Fruit fly (Drosophila melanogaster) whole organism, prepupa: ENCODE results near the gene CG15461.

Experiments used
- Blimp-1 ChIP-seq: fragments of 200-800 bp; sonication (Bioruptor generic); optimal IDR thresholded peaks from 3 replicates; lab custom pipeline; 2017; ENCODE audit warnings: missing biosample characterization, missing genetic modification characterization, mild to moderate bottlenecking, moderate library complexity, missing genetic modification reagents
- CG10631 ChIP-seq: fragments of 200-800 bp; sonication (Bioruptor generic); optimal IDR thresholded peaks from 2 replicates; lab custom pipeline; 2016; ENCODE audit warnings: missing biosample characterization, missing genetic modification characterization
- CG10669 ChIP-seq: fragments of 200-800 bp; sonication (Bioruptor generic); optimal IDR thresholded peaks from 3 replicates; lab custom pipeline; 2018; ENCODE audit warnings: missing biosample characterization, mild to moderate bottlenecking, missing genetic modification characterization, moderate library complexity
- CG11294 ChIP-seq: fragments of 200-800 bp; sonication (Bioruptor generic); IDR thresholded peaks from 2 replicates; pipeline ENCODE4 v1.3.6; 2022; ENCODE audit warnings: missing biosample characterization, missing genetic modification characterization
- CG11762 ChIP-seq: fragments of 200-800 bp; sonication (Bioruptor generic); optimal IDR thresholded peaks from 3 replicates; lab custom pipeline; 2016; ENCODE audit warnings: missing biosample characterization, missing genetic modification characterization; ENCODE audit not compliant: insufficient read depth
- CG11902 ChIP-seq: fragments of 200-800 bp; sonication (Bioruptor generic); optimal IDR thresholded peaks from 3 replicates; lab custom pipeline; 2016; ENCODE audit warnings: missing biosample characterization, missing genetic modification characterization
- CG15336 ChIP-seq: fragments of 200-800 bp; sonication (Bioruptor generic); IDR thresholded peaks from 2 replicates; pipeline ENCODE4 v1.3.6; 2022; ENCODE audit warnings: missing biosample characterization, missing genetic modification characterization
- CG1621 ChIP-seq: fragments of 200-800 bp; sonication (Bioruptor generic); optimal IDR thresholded peaks from 3 replicates; lab custom pipeline; 2018; ENCODE audit warnings: missing biosample characterization, mild to moderate bottlenecking, missing genetic modification characterization
- CG16779 ChIP-seq: fragments of 200-800 bp; sonication (Bioruptor generic); optimal IDR thresholded peaks from 3 replicates; lab custom pipeline; 2017; ENCODE audit warnings: missing biosample characterization, mild to moderate bottlenecking, missing genetic modification characterization
- CG3032 ChIP-seq: fragments of 200-800 bp; optimal IDR thresholded peaks from 2 replicates; lab custom pipeline; 2019; ENCODE audit warnings: missing biosample characterization, mild to moderate bottlenecking, missing genetic modification characterization, moderate library complexity
- CG31627 ChIP-seq: fragments of 200-800 bp; sonication (Bioruptor generic); optimal IDR thresholded peaks from 3 replicates; lab custom pipeline; 2016; ENCODE audit warnings: missing biosample characterization, missing genetic modification characterization
- CG32006 ChIP-seq: fragments of 200-800 bp; sonication (Bioruptor generic); optimal IDR thresholded peaks from 3 replicates; lab custom pipeline; 2017; ENCODE audit warnings: missing biosample characterization, mild to moderate bottlenecking, missing genetic modification characterization
- CG34406 ChIP-seq: fragments of 200-800 bp; sonication (Bioruptor generic); optimal IDR thresholded peaks from 3 replicates; lab custom pipeline; 2016; ENCODE audit warnings: missing biosample characterization, missing genetic modification characterization
- CG3919 ChIP-seq: fragments of 200-800 bp; sonication (Bioruptor generic); optimal IDR thresholded peaks from 3 replicates; lab custom pipeline; 2016; ENCODE audit warnings: missing biosample characterization, missing genetic modification characterization
- CG4318 ChIP-seq: fragments of 200-800 bp; sonication (Bioruptor generic); optimal IDR thresholded peaks from 3 replicates; lab custom pipeline; 2017; ENCODE audit warnings: missing biosample characterization, mild to moderate bottlenecking, missing genetic modification characterization
- CG6163 ChIP-seq: fragments of 200-800 bp; sonication (Bioruptor generic); IDR thresholded peaks from 3 replicates; pipeline ENCODE4 v1.3.6; 2022; ENCODE audit warnings: missing biosample characterization, missing genetic modification characterization
- CG6276 ChIP-seq: fragments of 200-800 bp; sonication (Bioruptor generic); optimal IDR thresholded peaks from 2 replicates; lab custom pipeline; 2017; ENCODE audit warnings: missing biosample characterization, mild to moderate bottlenecking, missing genetic modification characterization
- CG6792 ChIP-seq: fragments of 200-800 bp; sonication (Bioruptor generic); optimal IDR thresholded peaks from 3 replicates; lab custom pipeline; 2016; ENCODE audit warnings: missing biosample characterization, missing genetic modification characterization
- CG6854 ChIP-seq: fragments of 200-800 bp; sonication (Bioruptor generic); optimal IDR thresholded peaks from 2 replicates; lab custom pipeline; 2017; ENCODE audit warnings: missing biosample characterization, mild to moderate bottlenecking, missing genetic modification characterization
- CG7368 ChIP-seq: fragments of 200-800 bp; sonication (Bioruptor generic); optimal IDR thresholded peaks from 3 replicates; lab custom pipeline; 2016; ENCODE audit warnings: missing biosample characterization, missing genetic modification characterization
- CG8119 ChIP-seq: fragments of 200-800 bp; sonication (Bioruptor generic); IDR thresholded peaks from 3 replicates; pipeline ENCODE4 v1.3.6; 2022; ENCODE audit warnings: missing biosample characterization, missing genetic modification characterization
- CG8319 ChIP-seq: fragments of 200-800 bp; sonication (Bioruptor generic); optimal IDR thresholded peaks from 3 replicates; lab custom pipeline; 2016; ENCODE audit warnings: missing biosample characterization, missing genetic modification characterization
- CG9139 ChIP-seq: fragments of 200-800 bp; sonication (Bioruptor generic); optimal IDR thresholded peaks from 3 replicates; lab custom pipeline; 2017; ENCODE audit warnings: missing biosample characterization, mild to moderate bottlenecking, missing genetic modification characterization
- Eip75B ChIP-seq: fragments of 200-800 bp; sonication (Bioruptor generic); optimal IDR thresholded peaks from 3 replicates; lab custom pipeline; 2016; ENCODE audit warnings: missing biosample characterization, missing genetic modification characterization
- Eip78C ChIP-seq: fragments of 200-800 bp; sonication (Bioruptor generic); peaks from one replicate; lab custom pipeline; 2016; ENCODE audit warnings: missing biosample characterization, missing genetic modification characterization
- Ets21C ChIP-seq: fragments of 200-800 bp; sonication (Bioruptor generic); optimal IDR thresholded peaks from 3 replicates; lab custom pipeline; 2016; ENCODE audit warnings: missing biosample characterization, missing genetic modification characterization
- Ets96B ChIP-seq: fragments of 200-800 bp; optimal IDR thresholded peaks from 2 replicates; lab custom pipeline; 2019; ENCODE audit warnings: missing biosample characterization, mild to moderate bottlenecking, missing genetic modification characterization, moderate library complexity
- Gug ChIP-seq: fragments of 200-800 bp; sonication (Bioruptor generic); IDR thresholded peaks from 2 replicates; pipeline ENCODE4 v1.3.6; 2022; ENCODE audit warnings: missing biosample characterization, missing genetic modification characterization
- Hr38 ChIP-seq: sonication (Bioruptor generic); optimal IDR thresholded peaks from 2 replicates; lab custom pipeline; 2016; ENCODE audit warnings: missing biosample characterization, missing genetic modification characterization
- Hr39 ChIP-seq: fragments of 200-800 bp; sonication (Bioruptor generic); optimal IDR thresholded peaks from 2 replicates; lab custom pipeline; 2016; ENCODE audit warnings: missing biosample characterization, missing genetic modification characterization
- Hr4 ChIP-seq: fragments of 200-800 bp; sonication (Bioruptor generic); optimal IDR thresholded peaks from 3 replicates; lab custom pipeline; 2016; ENCODE audit warnings: missing biosample characterization, missing genetic modification characterization
- Lpt ChIP-seq: fragments of 200-800 bp; sonication (Bioruptor generic); optimal IDR thresholded peaks from 3 replicates; lab custom pipeline; 2016; ENCODE audit warnings: missing biosample characterization, missing genetic modification characterization
- OdsH ChIP-seq: fragments of 200-800 bp; sonication (Bioruptor generic); optimal IDR thresholded peaks from 3 replicates; lab custom pipeline; 2016; ENCODE audit warnings: missing biosample characterization, missing genetic modification characterization
- Smox ChIP-seq: fragments of 200-800 bp; sonication (Bioruptor generic); optimal IDR thresholded peaks from 3 replicates; lab custom pipeline; 2016; ENCODE audit warnings: missing biosample characterization, missing genetic modification characterization
- Sox102F ChIP-seq: fragments of 200-800 bp; sonication (Bioruptor generic); optimal IDR thresholded peaks from 2 replicates; lab custom pipeline; 2016; ENCODE audit warnings: missing biosample characterization, mild to moderate bottlenecking, missing genetic modification characterization
- Sox14 ChIP-seq: fragments of 200-800 bp; sonication (Bioruptor generic); optimal IDR thresholded peaks from 3 replicates; lab custom pipeline; 2016; ENCODE audit warnings: missing biosample characterization, missing genetic modification characterization
- Sox15 ChIP-seq: fragments of 200-800 bp; sonication (Bioruptor generic); optimal IDR thresholded peaks from 3 replicates; lab custom pipeline; 2016; ENCODE audit warnings: missing biosample characterization, missing genetic modification characterization
- achi ChIP-seq: fragments of 200-800 bp; sonication (Bioruptor generic); optimal IDR thresholded peaks from 3 replicates; lab custom pipeline; 2016; ENCODE audit warnings: missing biosample characterization, missing genetic modification characterization
- acj6 ChIP-seq: fragments of 200-800 bp; sonication (Bioruptor generic); optimal IDR thresholded peaks from 3 replicates; lab custom pipeline; 2016; ENCODE audit warnings: missing biosample characterization, missing genetic modification characterization
- dac ChIP-seq: fragments of 200-800 bp; sonication (Bioruptor generic); optimal IDR thresholded peaks from 2 replicates; lab custom pipeline; 2017; ENCODE audit warnings: missing biosample characterization, mild to moderate bottlenecking, missing genetic modification characterization
- dsx ChIP-seq: fragments of 200-800 bp; optimal IDR thresholded peaks from 3 replicates; lab custom pipeline; 2019; ENCODE audit warnings: missing biosample characterization, mild to moderate bottlenecking, missing genetic modification characterization, moderate library complexity; ENCODE audit not compliant: poor library complexity, severe bottlenecking
- fd85E ChIP-seq: fragments of 200-800 bp; sonication (Bioruptor generic); optimal IDR thresholded peaks from 3 replicates; lab custom pipeline; 2016; ENCODE audit warnings: missing biosample characterization, missing genetic modification characterization
- fkh ChIP-seq: fragments of 200-800 bp; sonication (Bioruptor generic); optimal IDR thresholded peaks from 3 replicates; lab custom pipeline; 2017; ENCODE audit warnings: missing biosample characterization, mild to moderate bottlenecking, missing genetic modification characterization, moderate library complexity
- lz ChIP-seq: fragments of 200-800 bp; sonication (Bioruptor generic); optimal IDR thresholded peaks from 3 replicates; lab custom pipeline; 2016; ENCODE audit warnings: missing biosample characterization, missing genetic modification characterization
- net ChIP-seq: fragments of 200-800 bp; sonication (Bioruptor generic); optimal IDR thresholded peaks from 3 replicates; lab custom pipeline; 2016; ENCODE audit warnings: missing biosample characterization, missing genetic modification characterization
- pdm3 ChIP-seq: fragments of 200-800 bp; sonication (Bioruptor generic); optimal IDR thresholded peaks from 3 replicates; lab custom pipeline; 2016; ENCODE audit warnings: missing biosample characterization, missing genetic modification characterization
- salr ChIP-seq, 2 experiments: fragments of 200-800 bp; sonication (Bioruptor generic); optimal IDR thresholded peaks; 3 replicates each; lab custom pipeline; 2016 to 2018; ENCODE audit warnings: missing biosample characterization in 2 of 2, missing genetic modification characterization in 2 of 2, mild to moderate bottlenecking in 1 of 2
- spab ChIP-seq: fragments of 200-800 bp; sonication (Bioruptor generic); optimal IDR thresholded peaks from 2 replicates; lab custom pipeline; 2017; ENCODE audit warnings: missing biosample characterization, mild to moderate bottlenecking, missing genetic modification characterization, missing genetic modification reagents
- ss ChIP-seq, 2 experiments: fragments of 200-800 bp; sonication (Bioruptor generic); optimal IDR thresholded peaks; 2 replicates in 1 of 2; 3 replicates in 1 of 2; lab custom pipeline; 2017 to 2018; ENCODE audit warnings: mild to moderate bottlenecking in 2 of 2, missing biosample characterization in 2 of 2, missing genetic modification characterization in 2 of 2, moderate library complexity in 1 of 2
- svp ChIP-seq: fragments of 200-800 bp; sonication (Bioruptor generic); peaks from one replicate; lab custom pipeline; 2016; ENCODE audit warnings: missing biosample characterization, missing genetic modification characterization
- topi ChIP-seq: fragments of 200-800 bp; sonication (Bioruptor generic); optimal IDR thresholded peaks from 3 replicates; lab custom pipeline; 2016; ENCODE audit warnings: missing biosample characterization, missing genetic modification characterization
- vri ChIP-seq: fragments of 200-800 bp; sonication (Bioruptor generic); optimal IDR thresholded peaks from 3 replicates; lab custom pipeline; 2016; ENCODE audit warnings: missing biosample characterization, mild to moderate bottlenecking, missing genetic modification characterization

CG15461 gene

dm6 chrX:20507785-20508184, 21.8 kb downstream of the CG15461 start:
- TF ChIP-seq fd85E (GFP tag; lab: Kevin White, UChicago) (no peak), Lpt (peak; percentile 39), dac (GFP tag; lab: Kevin White, UChicago) (peak; percentile 14), Ets21C (GFP tag; lab: Kevin White, UChicago) (peak; percentile 13), Eip75B (GFP tag; lab: Kevin White, UChicago) (peak; percentile 51), Gug (GFP tag; lab: Robert Waterston, UW) (peak; percentile 38; the same call in 1 of the 2 replicates), Sox14 (GFP tag; lab: Kevin White, UChicago) (peak; percentile 42), salr (GFP tag; optimal IDR thresholded peaks at IDR 0.05; lab: Kevin White, UChicago) (peak in 1 of 2 experiments; percentile 31), Hr4 (GFP tag; lab: Kevin White, UChicago) (peak; percentile 48), CG3919 (GFP tag; lab: Kevin White, UChicago) (peak; percentile 55), CG6163 (GFP tag; lab: Robert Waterston, UW) (peak; percentile 61; the same call in 1 of the 3 replicates), Eip78C (GFP tag; lab: Kevin White, UChicago) (peak; percentile 91), spab (GFP tag; lab: Kevin White, UChicago) (peak; percentile 33), CG8119 (GFP tag; lab: Robert Waterston, UW) (peak; percentile 55; the same call in 1 of the 3 replicates), CG1621 (tag; lab: Kevin White, UChicago) (no peak), acj6 (peak; percentile 65), Hr39 (GFP tag; lab: Kevin White, UChicago) (peak; percentile 57), CG6792 (GFP tag; lab: Kevin White, UChicago) (peak; percentile 28), CG31627 (GFP tag; lab: Kevin White, UChicago) (peak; percentile 48), CG11762 (peak; percentile 47), pdm3 (GFP tag; lab: Kevin White, UChicago) (peak; percentile 61), CG10669 (peak; percentile 36), Hr38 (GFP tag; lab: Kevin White, UChicago) (no peak), CG3032 (tag; lab: Kevin White, UChicago) (peak; percentile 33), CG11902 (GFP tag; lab: Kevin White, UChicago) (peak; percentile 21), Sox102F (GFP tag; lab: Kevin White, UChicago) (peak; percentile 47), fkh (no peak), CG34406 (GFP tag; lab: Kevin White, UChicago) (peak; percentile 63), Ets96B (tag; lab: Kevin White, UChicago) (peak; percentile 26), CG9139 (GFP tag; lab: Kevin White, UChicago) (no peak), Smox (GFP tag; lab: Kevin White, UChicago) (peak; percentile 47), CG32006 (GFP tag; lab: Kevin White, UChicago) (peak; percentile 61), CG7368 (GFP tag; lab: Kevin White, UChicago) (peak; percentile 17), CG11294 (GFP tag; lab: Robert Waterston, UW) (no peak), dsx (GFP tag; lab: Kevin White, UChicago) (no peak), ss (GFP tag; optimal IDR thresholded peaks at IDR 0.05; lab: Kevin White, UChicago) (peak in 1 of 2 experiments; percentile 23), CG8319 (GFP tag; lab: Kevin White, UChicago) (peak; percentile 57), OdsH (GFP tag; lab: Kevin White, UChicago) (peak; percentile 65), net (GFP tag; lab: Kevin White, UChicago) (peak; percentile 34), CG16779 (no peak), Blimp-1 (GFP tag; lab: Kevin White, UChicago) (no peak), topi (peak; percentile 59), CG15336 (GFP tag; lab: Robert Waterston, UW) (no peak; the same call in 1 of the 2 replicates), vri (GFP tag; lab: Kevin White, UChicago) (no peak), CG4318 (GFP tag; lab: Kevin White, UChicago) (peak; percentile 17), CG6276 (GFP tag; lab: Kevin White, UChicago) (peak; percentile 28), svp (GFP tag; lab: Kevin White, UChicago) (peak; percentile 81), Sox15 (GFP tag; lab: Kevin White, UChicago) (peak; percentile 36), lz (GFP tag; lab: Kevin White, UChicago) (peak; percentile 46), CG10631 (peak; percentile 50), CG6854 (GFP tag; lab: Kevin White, UChicago) (no peak), achi (GFP tag; lab: Kevin White, UChicago) (peak; percentile 49)
